Worm (Caenorhabditis elegans): ENCODE results near the gene Y94H6A.3.
A peak's percentile ranks its signal among the peaks of the same experiment; 100 is the strongest.

The Y94H6A.3 gene

DNA sequence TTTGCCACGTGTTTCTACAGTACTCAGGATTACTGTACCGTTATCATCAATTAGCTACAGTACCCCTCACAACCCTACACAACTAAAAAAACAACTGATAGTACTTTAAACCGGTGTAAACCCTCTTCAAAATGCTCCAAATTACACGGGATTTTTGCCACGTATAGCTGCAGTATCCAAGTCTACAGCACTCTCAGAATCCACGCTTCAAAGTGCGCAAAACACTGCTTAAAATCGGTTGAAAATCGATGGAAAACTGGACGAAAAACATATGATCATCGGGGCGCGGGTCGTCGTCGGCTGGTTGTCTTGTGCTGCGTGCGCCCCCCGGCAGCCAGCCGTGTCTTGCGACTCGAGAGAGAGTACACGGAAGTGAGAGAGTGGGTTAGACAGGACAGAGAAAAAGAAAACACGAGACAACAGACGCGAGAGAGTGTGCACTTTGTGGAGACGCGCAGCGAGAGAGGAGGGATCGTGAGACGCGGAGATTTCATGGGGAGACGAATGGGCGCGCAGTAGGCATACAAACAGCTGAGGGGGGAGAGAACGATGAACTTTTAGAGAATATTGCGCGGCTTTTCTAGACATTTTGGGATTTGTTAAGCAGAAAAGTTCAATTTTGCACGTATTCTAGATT lies 32.1 kb downstream of the Y94H6A.3 start (continued):
- TF ChIP-seq fkh-10 (GFP tag; optimal IDR thresholded peaks at IDR 0.05) (peak; percentile 58), ztf-4 (tag; optimal IDR thresholded peaks at IDR 0.05) (peak; percentile 83), jun-1 (tag; optimal IDR thresholded peaks at IDR 0.05) (peak; percentile 80), elt-2 (tag; optimal IDR thresholded peaks at IDR 0.05) (peak; percentile 26), fos-1 (tag; optimal IDR thresholded peaks at IDR 0.05) (peak; percentile 40), blmp-1 (tag; optimal IDR thresholded peaks at IDR 0.05) (no peak), mef-2 (tag; optimal IDR thresholded peaks at IDR 0.05) (peak; percentile 41), lin-13 (GFP tag; optimal IDR thresholded peaks at IDR 0.05) (peak; percentile 90), pqm-1 (tag; optimal IDR thresholded peaks at IDR 0.05) (no peak), lin-14 (GFP tag; optimal IDR thresholded peaks at IDR 0.05) (peak; percentile 95), aha-1 (tag; optimal IDR thresholded peaks at IDR 0.05) (peak; percentile 20), C16A3.4 (tag; optimal IDR thresholded peaks at IDR 0.05) (peak; percentile 57), nhr-85 (tag) (peak; percentile 88), pag-3 (tag; optimal IDR thresholded peaks at IDR 0.05; ENCODE audit: borderline replicate concordance, insufficient read depth) (no peak), xbp-1 (tag; optimal IDR thresholded peaks at IDR 0.05) (peak; percentile 76), egl-27 (tag; optimal IDR thresholded peaks at IDR 0.05) (peak in 1 of 2 experiments; percentile 70), F16B12.6 (tag; optimal IDR thresholded peaks at IDR 0.05) (peak; percentile 62), grh-1 (GFP tag; IDR thresholded peaks at IDR 0.05) (peak; percentile 45; the same call in 1 of the 2 replicates), nhr-237 (tag; optimal IDR thresholded peaks at IDR 0.05) (no peak), mab-9 (GFP tag; IDR thresholded peaks at IDR 0.05) (peak; percentile 87), aly-2 (tag; optimal IDR thresholded peaks at IDR 0.05) (peak; percentile 5), unc-30 (tag; optimal IDR thresholded peaks at IDR 0.05) (no peak)

DNA sequence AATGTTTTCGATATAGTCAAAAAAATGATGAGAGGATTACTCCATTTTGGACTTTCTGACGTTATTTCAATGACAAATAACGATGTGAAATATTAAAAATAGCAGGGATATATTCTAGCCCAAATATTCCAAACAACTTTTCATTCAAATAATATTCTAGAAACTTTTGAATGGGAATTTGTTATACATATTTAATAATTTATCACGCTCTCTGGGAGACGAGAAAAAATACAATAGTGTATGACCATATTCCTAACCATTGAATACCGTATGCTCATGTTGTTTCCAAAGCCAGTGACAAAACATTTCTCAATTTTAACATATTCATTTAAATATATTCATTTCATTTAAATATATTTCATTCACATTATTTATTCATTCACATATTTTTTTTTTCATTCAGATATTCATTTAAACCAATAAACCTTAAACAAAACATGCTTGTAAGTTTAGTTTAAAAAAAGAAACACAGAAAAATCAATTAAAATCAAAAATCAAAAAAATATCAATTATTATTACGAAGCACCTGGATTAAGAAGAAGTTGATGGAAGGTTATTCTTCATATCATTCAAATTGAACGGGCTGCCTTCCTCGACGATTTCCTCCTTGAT lies 33.4 kb downstream of the Y94H6A.3 start:
- TF ChIP-seq mep-1 (tag; optimal IDR thresholded peaks at IDR 0.05) (peak; percentile 12), alr-1 (tag; optimal IDR thresholded peaks at IDR 0.05; ENCODE audit: borderline replicate concordance) (no peak), pax-3 (tag; optimal IDR thresholded peaks at IDR 0.05) (no peak), ceh-8 (GFP tag; optimal IDR thresholded peaks at IDR 0.05) (no peak), ceh-82 (tag; optimal IDR thresholded peaks at IDR 0.05) (no peak), nhr-85 (tag) (no peak), ztf-11 (tag; optimal IDR thresholded peaks at IDR 0.05) (no peak), elt-2 (tag; optimal IDR thresholded peaks at IDR 0.05) (peak; percentile 45), unc-98 (GFP tag; IDR thresholded peaks at IDR 0.05) (no peak), skn-1 (tag; optimal IDR thresholded peaks at IDR 0.05) (peak; percentile 1), nhr-11 (tag; optimal IDR thresholded peaks at IDR 0.05) (no peak), lin-39 (tag; optimal IDR thresholded peaks at IDR 0.05) (no peak), jun-1 (tag; optimal IDR thresholded peaks at IDR 0.05) (no peak), fkh-10 (GFP tag; optimal IDR thresholded peaks at IDR 0.05) (no peak), snu-23 (GFP tag; optimal IDR thresholded peaks at IDR 0.05) (no peak), sptf-1 (tag; optimal IDR thresholded peaks at IDR 0.05) (no peak), nhr-90 (tag; optimal IDR thresholded peaks at IDR 0.05; ENCODE audit: poor library complexity) (no peak), nhr-71 (tag; optimal IDR thresholded peaks at IDR 0.05) (peak; percentile 23), efl-3 (GFP tag; optimal IDR thresholded peaks at IDR 0.05) (no peak), lin-35 (GFP tag; optimal IDR thresholded peaks at IDR 0.05) (peak in 1 of 2 experiments; percentile 18), tlp-1 (tag; optimal IDR thresholded peaks at IDR 0.05) (no peak), ceh-88 (GFP tag; IDR thresholded peaks at IDR 0.05) (no peak), ces-1 (GFP tag; optimal IDR thresholded peaks at IDR 0.05) (no peak), lsy-2 (tag; optimal IDR thresholded peaks at IDR 0.05) (peak in 1 of 2 experiments; percentile 5), ceh-90 (tag; optimal IDR thresholded peaks at IDR 0.05) (no peak), pqm-1 (tag; optimal IDR thresholded peaks at IDR 0.05) (no peak)
